Fruit fly (Drosophila melanogaster) whole organism, adult: ENCODE results near the gene ECSIT.
A peak's percentile ranks its signal among the peaks of the same experiment; 100 is the strongest.

ENCODE experiments used
- CG11617 ChIP-seq: fragments of 200-800 bp; sonication (Bioruptor generic); optimal IDR thresholded peaks from 2 replicates; lab custom pipeline; 2017; ENCODE audit warnings: mild to moderate bottlenecking, missing biosample characterization, missing genetic modification reagents, missing genetic modification characterization
- CG12768 ChIP-seq: fragments of 200-800 bp; sonication (Bioruptor generic); optimal IDR thresholded peaks from 2 replicates; lab custom pipeline; 2017; ENCODE audit warnings: missing biosample characterization, missing genetic modification characterization, mild to moderate bottlenecking, moderate library complexity, missing genetic modification reagents
- CG14711 ChIP-seq: fragments of 200-800 bp; sonication (Bioruptor generic); optimal IDR thresholded peaks from 2 replicates; lab custom pipeline; 2018; ENCODE audit warnings: missing biosample characterization, mild to moderate bottlenecking, missing genetic modification characterization, moderate library complexity
- CG1620 ChIP-seq: fragments of 200-800 bp; sonication (Bioruptor generic); optimal IDR thresholded peaks from 2 replicates; lab custom pipeline; 2016; ENCODE audit warnings: missing biosample characterization, missing genetic modification characterization
- CG33017 ChIP-seq: fragments of 200-800 bp; sonication (Bioruptor generic); optimal IDR thresholded peaks from 2 replicates; lab custom pipeline; 2018; ENCODE audit warnings: missing biosample characterization, mild to moderate bottlenecking, missing genetic modification characterization, moderate library complexity
- CG5204 ChIP-seq: fragments of 200-800 bp; sonication (Bioruptor generic); optimal IDR thresholded peaks from 2 replicates; lab custom pipeline; 2016; ENCODE audit warnings: missing biosample characterization, missing genetic modification characterization
- CG7045 ChIP-seq: fragments of 200-800 bp; sonication (Bioruptor generic); optimal IDR thresholded peaks from 2 replicates; lab custom pipeline; 2017; ENCODE audit warnings: missing biosample characterization, mild to moderate bottlenecking, missing genetic modification characterization
- CG7101 ChIP-seq: fragments of 200-800 bp; sonication (Bioruptor generic); optimal IDR thresholded peaks from 2 replicates; lab custom pipeline; 2018; ENCODE audit warnings: missing biosample characterization, mild to moderate bottlenecking, missing genetic modification characterization, moderate library complexity
- Clk ChIP-seq: fragments of 200-800 bp; sonication (Bioruptor generic); optimal IDR thresholded peaks from 2 replicates; lab custom pipeline; 2017; ENCODE audit warnings: missing biosample characterization, missing genetic modification characterization
- Crg-1 ChIP-seq: fragments of 200-800 bp; sonication (Bioruptor generic); optimal IDR thresholded peaks from 2 replicates; lab custom pipeline; 2016; ENCODE audit warnings: missing biosample characterization, missing genetic modification characterization
- Hr96 ChIP-seq: fragments of 200-800 bp; sonication (Bioruptor generic); optimal IDR thresholded peaks from 2 replicates; lab custom pipeline; 2016; ENCODE audit warnings: missing biosample characterization, missing genetic modification characterization
- Mnt ChIP-seq: fragments of 200-800 bp; sonication (Bioruptor generic); optimal IDR thresholded peaks from 2 replicates; lab custom pipeline; 2016; ENCODE audit warnings: missing biosample characterization, mild to moderate bottlenecking, missing genetic modification characterization
- bab1 ChIP-seq: fragments of 200-800 bp; sonication (Bioruptor generic); optimal IDR thresholded peaks from 3 replicates; lab custom pipeline; 2019; ENCODE audit warnings: missing biosample characterization, mild to moderate bottlenecking, missing genetic modification characterization, moderate library complexity
- cic ChIP-seq: fragments of 200-800 bp; sonication (Bioruptor generic); optimal IDR thresholded peaks from 2 replicates; lab custom pipeline; 2017; ENCODE audit warnings: missing biosample characterization, mild to moderate bottlenecking, missing genetic modification characterization, moderate library complexity
- cnc ChIP-seq, 2 experiments: fragments of >200 bp; optimal IDR thresholded peaks; 2 replicates each; lab custom pipeline; 2017
- kay ChIP-seq: fragments of 200-800 bp; sonication (Bioruptor generic); peaks from one replicate; lab custom pipeline; 2016; ENCODE audit warnings: missing biosample characterization, missing genetic modification characterization, borderline replicate concordance
- ovo ChIP-seq: fragments of 200-800 bp; sonication (Bioruptor generic); optimal IDR thresholded peaks from 2 replicates; lab custom pipeline; 2016; ENCODE audit warnings: missing biosample characterization, missing genetic modification characterization
- pad ChIP-seq: fragments of 200-800 bp; sonication (Bioruptor generic); optimal IDR thresholded peaks from 3 replicates; lab custom pipeline; 2017; ENCODE audit warnings: missing biosample characterization, missing genetic modification characterization, mild to moderate bottlenecking, moderate library complexity, missing genetic modification reagents
- tj ChIP-seq: fragments of 200-800 bp; sonication (Bioruptor generic); optimal IDR thresholded peaks from 3 replicates; lab custom pipeline; 2017; ENCODE audit warnings: missing biosample characterization, mild to moderate bottlenecking, missing genetic modification characterization, moderate library complexity
- toe ChIP-seq: fragments of 200-800 bp; sonication (Bioruptor generic); optimal IDR thresholded peaks from 2 replicates; lab custom pipeline; 2016; ENCODE audit warnings: missing biosample characterization, missing genetic modification characterization

The ECSIT gene

dm6 chr3R:5862032-5862641, 5.8 kb downstream of the ECSIT start, which contains the start of gene CG2017:
CG2017 (minus strand) TSS chr3R:5862405.
- TF ChIP-seq CG11617 (GFP tag; lab: Kevin White, UChicago) (no peak), cnc (optimal IDR thresholded peaks at IDR 0.05; lab: Kevin White, UChicago) (no peak), cic (GFP tag; lab: Kevin White, UChicago) (no peak), kay (GFP tag; lab: Kevin White, UChicago) (no peak), Mnt (peak; percentile 31), pad (GFP tag; lab: Kevin White, UChicago) (peak; percentile 51), CG5204 (peak; percentile 46), toe (GFP tag; lab: Kevin White, UChicago) (peak; percentile 57), Hr96 (GFP tag; lab: Kevin White, UChicago) (peak; percentile 61), CG7045 (GFP tag; lab: Kevin White, UChicago) (no peak), CG7101 (tag; lab: Kevin White, UChicago) (peak; percentile 58), CG12768 (GFP tag; lab: Kevin White, UChicago) (peak; percentile 13), ovo (no peak), tj (GFP tag; lab: Kevin White, UChicago) (peak; percentile 27), Crg-1 (GFP tag; lab: Kevin White, UChicago) (peak; percentile 69), bab1 (GFP tag; lab: Kevin White, UChicago) (peak; percentile 64), CG33017 (no peak), Clk (GFP tag; lab: Kevin White, UChicago) (no peak), CG1620 (peak; percentile 65), CG14711 (tag; lab: Kevin White, UChicago) (peak; percentile 37)

- no peak for TF ChIP-seq CG12768 (GFP tag; lab: Kevin White, UChicago)
- TF ChIP-seq CG5204, result no peak
Observed at dm6 chr3R:5871393-5871792, 15.0 kb downstream of the ECSIT start.

dm6 chr3R:5877367-5877766, 21.0 kb downstream of the ECSIT start:
- TF ChIP-seq ovo (no peak), CG7101 (tag; lab: Kevin White, UChicago) (no peak), Mnt (no peak), Clk (GFP tag; lab: Kevin White, UChicago) (no peak), bab1 (GFP tag; lab: Kevin White, UChicago) (no peak), CG5204 (no peak), kay (GFP tag; lab: Kevin White, UChicago) (no peak), cic (GFP tag; lab: Kevin White, UChicago) (no peak), toe (GFP tag; lab: Kevin White, UChicago) (no peak), cnc (optimal IDR thresholded peaks at IDR 0.05; lab: Kevin White, UChicago) (no peak), CG33017 (no peak), Crg-1 (GFP tag; lab: Kevin White, UChicago) (no peak), CG1620 (no peak), Hr96 (GFP tag; lab: Kevin White, UChicago) (no peak), CG11617 (GFP tag; lab: Kevin White, UChicago) (no peak), CG7045 (GFP tag; lab: Kevin White, UChicago) (no peak)

- TF ChIP-seq CG12768 (GFP tag; lab: Kevin White, UChicago), result no peak
- no peak for TF ChIP-seq Crg-1 (GFP tag; lab: Kevin White, UChicago)
- no peak for TF ChIP-seq CG7101 (tag; lab: Kevin White, UChicago)
- TF ChIP-seq cic (GFP tag; lab: Kevin White, UChicago), result no peak
- no peak for TF ChIP-seq ovo
- TF ChIP-seq bab1 (GFP tag; lab: Kevin White, UChicago), result no peak
- TF ChIP-seq cnc (optimal IDR thresholded peaks at IDR 0.05; lab: Kevin White, UChicago), result no peak
- TF ChIP-seq Clk (GFP tag; lab: Kevin White, UChicago), result no peak
- TF ChIP-seq CG1620, result no peak
- TF ChIP-seq CG5204, result no peak
- TF ChIP-seq CG14711 (tag; lab: Kevin White, UChicago), result no peak
Observed at dm6 chr3R:5881308-5881707, 24.9 kb downstream of the ECSIT start.
